Fruit fly (Drosophila melanogaster): ENCODE results near the gene Act5C.

Gene Act5C

dm6 chrX:5899241-5900145, 1.2 kb upstream of the Act5C start (continued):
- TF ChIP-seq CG10321 (GFP tag; IDR thresholded peaks at IDR 0.05) (peak; percentile 68), CG3281 (GFP tag; optimal IDR thresholded peaks at IDR 0.05) (no peak), inv (GFP tag; IDR thresholded peaks at IDR 0.05; ENCODE audit: partially characterized antibody) (no peak), Doc2 (GFP tag; IDR thresholded peaks at IDR 0.05) (no peak), CG2120 (GFP tag; optimal IDR thresholded peaks at IDR 0.05) (no peak), CG33557 (GFP tag; optimal IDR thresholded peaks at IDR 0.05) (no peak), CG18619 (GFP tag; optimal IDR thresholded peaks at IDR 0.05) (no peak), insv (GFP tag; optimal IDR thresholded peaks at IDR 0.05) (peak in 1 of 2 experiments; percentile 12), CG2875 (GFP tag; optimal IDR thresholded peaks at IDR 0.05) (peak; percentile 11), lab (GFP tag; optimal IDR thresholded peaks at IDR 0.05) (peak; percentile 61), wdn (GFP tag; IDR thresholded peaks at IDR 0.05) (no peak), dpn (GFP tag; optimal IDR thresholded peaks at IDR 0.05) (no peak), croc (GFP tag; conservative IDR thresholded peaks at IDR 0.05) (no peak), phol (tag; optimal IDR thresholded peaks at IDR 0.05) (no peak), az2 (GFP tag; optimal IDR thresholded peaks at IDR 0.05) (no peak), Xrp1 (GFP tag; IDR thresholded peaks at IDR 0.05) (0 out of 2 replicates have a peak, but pooled peaks have one; percentile 6), NfI (GFP tag; optimal IDR thresholded peaks at IDR 0.05) (no peak), CG12391 (tag; optimal IDR thresholded peaks at IDR 0.05) (no peak), CG32532 (GFP tag; IDR thresholded peaks at IDR 0.05) (peak; percentile 6; the same call in 1 of the 2 replicates), CHES-1-like (GFP tag; optimal IDR thresholded peaks at IDR 0.05) (no peak), tx (GFP tag; optimal IDR thresholded peaks at IDR 0.05) (no peak), Dip2 (GFP tag; IDR thresholded peaks at IDR 0.05) (no peak), CG1832 (GFP tag; optimal IDR thresholded peaks at IDR 0.05) (peak; percentile 78), HmgZ (tag; optimal IDR thresholded peaks at IDR 0.05) (peak; percentile 14), ind (GFP tag; optimal IDR thresholded peaks at IDR 0.05) (no peak), en (GFP tag; optimal IDR thresholded peaks at IDR 0.05) (no peak), CG6689 (GFP tag; IDR thresholded peaks at IDR 0.05) (no peak), HmgD (GFP tag; optimal IDR thresholded peaks at IDR 0.05) (no peak), tup (GFP tag; optimal IDR thresholded peaks at IDR 0.05) (no peak), Trl (optimal IDR thresholded peaks at IDR 0.05) (peak; percentile 83 to 85), Trl (GFP tag; optimal IDR thresholded peaks at IDR 0.05) (no peak), Ets97D (GFP tag; optimal IDR thresholded peaks at IDR 0.05) (no peak), ap (GFP tag; IDR thresholded peaks at IDR 0.05) (no peak), Spps (tag; optimal IDR thresholded peaks at IDR 0.05) (no peak), CG2129 (GFP tag; IDR thresholded peaks at IDR 0.05; ENCODE audit: partially characterized antibody) (no peak), CG10654 (GFP tag; optimal IDR thresholded peaks at IDR 0.05) (no peak), Dbx (GFP tag; IDR thresholded peaks at IDR 0.05) (no peak; the same call in 1 of the 3 replicates), Dll (GFP tag; IDR thresholded peaks at IDR 0.05; ENCODE audit: partially characterized antibody) (no peak), corto (GFP tag; optimal IDR thresholded peaks at IDR 0.05) (peak; percentile 92), CG11085 (GFP tag; IDR thresholded peaks at IDR 0.05) (no peak), kni (GFP tag; optimal IDR thresholded peaks at IDR 0.05) (peak; percentile 80), ash1 (GFP tag; optimal IDR thresholded peaks at IDR 0.05) (peak; percentile 22), E2f2 (GFP tag; IDR thresholded peaks at IDR 0.05) (no peak), hkb (optimal IDR thresholded peaks at IDR 0.05) (no peak), hkb (GFP tag; IDR thresholded peaks at IDR 0.05) (0 out of 2 replicates have a peak, but pooled peaks have one; percentile 14), maf-S (GFP tag; optimal IDR thresholded peaks at IDR 0.05) (no peak), pb (GFP tag; optimal IDR thresholded peaks at IDR 0.05) (no peak), HLH54F (GFP tag; optimal IDR thresholded peaks at IDR 0.05) (no peak), chinmo (GFP tag; IDR thresholded peaks at IDR 0.05; ENCODE audit: partially characterized antibody) (peak; percentile 80; the same call in 3 of the 4 replicates), CG12744 (GFP tag; optimal IDR thresholded peaks at IDR 0.05) (no peak)

Measured in whole organism, embryonic.